Worm (Caenorhabditis elegans): ENCODE data around the gene tsp-5.
A peak's percentile ranks its signal among the peaks of the same experiment; 100 is the strongest.

tsp-5 gene

DNA sequence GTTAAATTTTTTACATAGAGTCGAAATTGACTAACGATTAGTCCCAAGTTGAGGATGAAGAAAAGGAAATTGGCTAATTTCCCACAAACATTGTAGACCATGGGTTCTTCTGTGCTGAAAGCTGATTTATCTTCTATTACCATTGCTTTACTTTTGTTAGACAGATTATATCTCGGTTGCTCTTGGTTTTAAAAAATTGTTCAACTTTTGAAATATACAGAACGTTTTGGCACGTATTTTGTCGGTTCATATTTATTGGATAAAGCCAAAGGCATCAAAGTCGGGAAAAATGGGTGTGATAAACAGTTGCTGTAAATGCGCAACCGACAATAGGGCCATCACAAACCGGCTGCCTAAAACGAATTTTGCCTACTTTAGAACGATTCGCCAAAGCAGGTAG lies at the start of gene tsp-5:
tsp-5 (minus strand) TSS at position 101 of the 400 bp plus-strand sequence.
- TF ChIP-seq nhr-67 (tag; optimal IDR thresholded peaks at IDR 0.05), result no peak
- TF ChIP-seq skn-1 (tag; optimal IDR thresholded peaks at IDR 0.05), result no peak
- no peak for TF ChIP-seq nhr-76 (tag; optimal IDR thresholded peaks at IDR 0.05)
- no peak for TF ChIP-seq zag-1 (tag; optimal IDR thresholded peaks at IDR 0.05)
- TF ChIP-seq mdl-1 (tag; optimal IDR thresholded peaks at IDR 0.05), result no peak
- TF ChIP-seq tbx-2 (tag; optimal IDR thresholded peaks at IDR 0.05), result no peak
- no peak for TF ChIP-seq nhr-25 (tag; optimal IDR thresholded peaks at IDR 0.05)
- TF ChIP-seq nhr-12 (tag; optimal IDR thresholded peaks at IDR 0.05), result no peak

DNA sequence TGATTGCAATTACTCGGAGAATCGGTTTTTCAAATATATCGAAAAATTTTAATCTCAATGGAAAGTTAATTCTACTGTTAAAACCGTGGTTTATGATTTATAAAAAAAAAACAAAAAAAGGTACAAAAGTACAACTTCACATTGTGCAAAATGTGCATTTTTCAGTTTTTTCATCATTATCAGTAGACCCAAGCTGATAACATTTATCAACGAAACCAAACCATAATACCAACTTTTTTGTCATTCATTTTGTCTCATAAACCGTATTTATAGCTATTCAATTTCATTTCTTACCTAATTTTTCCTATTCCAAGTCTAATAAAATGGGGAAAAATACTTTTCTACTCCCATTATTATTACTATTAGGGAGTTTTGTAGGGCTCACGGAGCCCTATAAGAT lies 47.5 kb upstream of the tsp-5 start, which contains the start of gene ugt-22:
ugt-22 (plus strand) TSS at position 234 of the 400 bp plus-strand sequence.
- TF ChIP-seq ceh-28 (tag; optimal IDR thresholded peaks at IDR 0.05) (no peak), sea-2 (GFP tag; optimal IDR thresholded peaks at IDR 0.05) (no peak), egl-27 (tag; optimal IDR thresholded peaks at IDR 0.05) (no peak), unc-62 (GFP tag; optimal IDR thresholded peaks at IDR 0.05) (no peak), skn-1 (tag; optimal IDR thresholded peaks at IDR 0.05) (peak; percentile 22), nhr-76 (tag; optimal IDR thresholded peaks at IDR 0.05) (no peak), nhr-12 (tag; optimal IDR thresholded peaks at IDR 0.05) (no peak), tbx-2 (tag; optimal IDR thresholded peaks at IDR 0.05) (no peak), unc-39 (tag; optimal IDR thresholded peaks at IDR 0.05) (no peak), elt-2 (tag; optimal IDR thresholded peaks at IDR 0.05) (peak; percentile 86), nhr-67 (tag; optimal IDR thresholded peaks at IDR 0.05) (no peak), hmg-11 (tag; optimal IDR thresholded peaks at IDR 0.05) (no peak), pqm-1 (tag; optimal IDR thresholded peaks at IDR 0.05) (peak; percentile 83)

DNA sequence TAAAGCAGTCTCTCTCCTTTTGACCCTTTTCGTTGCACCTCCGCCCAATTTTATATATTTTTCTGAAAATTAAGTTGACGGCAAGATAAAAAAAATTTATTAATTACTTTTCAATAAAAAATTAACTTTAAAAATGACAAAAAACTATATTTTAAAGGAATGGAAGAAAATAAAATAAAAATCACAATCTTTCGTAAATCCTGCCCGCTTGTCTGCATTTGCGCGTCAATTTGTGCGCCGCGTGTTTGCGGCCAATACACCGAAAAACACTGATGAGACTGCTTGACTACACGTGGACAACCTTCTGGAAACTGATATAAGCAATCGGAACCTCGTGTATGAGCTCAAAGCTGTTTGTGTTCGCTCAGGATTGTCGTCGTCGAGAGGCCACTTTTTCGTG lies 45.4 kb upstream of the tsp-5 start, which contains the start of gene C08F11.7:
C08F11.7 (plus strand) TSS at position 301 of the 400 bp plus-strand sequence.
- no peak for TF ChIP-seq aly-2 (tag; optimal IDR thresholded peaks at IDR 0.05)
- TF ChIP-seq nhr-43 (tag; optimal IDR thresholded peaks at IDR 0.05; ENCODE audit: poor library complexity, severe bottlenecking), result no peak
- TF ChIP-seq mdl-1 (tag; optimal IDR thresholded peaks at IDR 0.05), result no peak
- no peak for TF ChIP-seq nhr-76 (tag; optimal IDR thresholded peaks at IDR 0.05)
- TF ChIP-seq unc-39 (tag; optimal IDR thresholded peaks at IDR 0.05), result no peak
- TF ChIP-seq nhr-28 (tag; optimal IDR thresholded peaks at IDR 0.05), result no peak
- no peak for TF ChIP-seq nhr-237 (tag; optimal IDR thresholded peaks at IDR 0.05)
- TF ChIP-seq zag-1 (tag; optimal IDR thresholded peaks at IDR 0.05), result no peak
- TF ChIP-seq elt-3 (tag; optimal IDR thresholded peaks at IDR 0.05), result no peak
- no peak for TF ChIP-seq nhr-23 (tag; optimal IDR thresholded peaks at IDR 0.05)
- TF ChIP-seq skn-1 (tag; optimal IDR thresholded peaks at IDR 0.05), result no peak
- TF ChIP-seq R02D3.7 (tag; optimal IDR thresholded peaks at IDR 0.05), result no peak
- TF ChIP-seq pqm-1 (tag; optimal IDR thresholded peaks at IDR 0.05), result no peak
- no peak for TF ChIP-seq nhr-25 (tag; optimal IDR thresholded peaks at IDR 0.05)
- TF ChIP-seq fos-1 (tag; optimal IDR thresholded peaks at IDR 0.05), result no peak
- no peak for TF ChIP-seq egl-27 (tag; optimal IDR thresholded peaks at IDR 0.05)
- TF ChIP-seq lsy-12 (tag; optimal IDR thresholded peaks at IDR 0.05), result no peak
- no peak for TF ChIP-seq ztf-4 (tag; optimal IDR thresholded peaks at IDR 0.05)
- TF ChIP-seq fkh-10 (GFP tag; optimal IDR thresholded peaks at IDR 0.05), result no peak
- TF ChIP-seq ztf-11 (tag; optimal IDR thresholded peaks at IDR 0.05), result no peak

DNA sequence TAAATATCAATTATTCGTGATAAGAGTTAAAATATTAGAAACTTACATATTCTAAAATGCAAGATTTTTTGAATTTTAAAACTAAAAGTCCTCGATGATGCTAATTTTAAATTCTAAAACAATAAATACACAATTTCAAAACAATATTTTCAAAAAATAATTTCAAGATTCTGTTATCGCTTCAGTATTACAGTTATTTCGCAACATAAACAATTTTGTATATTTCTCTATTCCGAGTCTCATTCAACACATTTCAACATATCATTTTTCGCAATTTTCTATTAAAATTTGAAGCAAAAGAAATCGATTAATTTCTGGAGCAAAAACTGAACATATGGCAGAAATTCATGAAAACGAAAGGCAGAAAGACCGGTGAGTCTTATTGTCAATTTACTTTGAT lies 41.6 kb upstream of the tsp-5 start, which contains the start of gene fbxa-98:
fbxa-98 (plus strand) TSS at position 243 of the 400 bp plus-strand sequence.
- TF ChIP-seq snpc-4 (tag; optimal IDR thresholded peaks at IDR 0.05) (no peak), ZK546.5 (tag; optimal IDR thresholded peaks at IDR 0.05) (no peak), unc-39 (tag; optimal IDR thresholded peaks at IDR 0.05) (no peak), fkh-10 (GFP tag; optimal IDR thresholded peaks at IDR 0.05) (no peak), nhr-43 (tag; optimal IDR thresholded peaks at IDR 0.05; ENCODE audit: poor library complexity, severe bottlenecking) (no peak), R02D3.7 (tag; optimal IDR thresholded peaks at IDR 0.05) (no peak), ztf-11 (tag; optimal IDR thresholded peaks at IDR 0.05) (no peak), ceh-82 (tag; optimal IDR thresholded peaks at IDR 0.05) (no peak), sea-2 (GFP tag; optimal IDR thresholded peaks at IDR 0.05) (no peak), ama-1 (optimal IDR thresholded peaks at IDR 0.05) (no peak), elt-1 (tag; optimal IDR thresholded peaks at IDR 0.05) (no peak), ceh-9 (tag; optimal IDR thresholded peaks at IDR 0.05) (no peak)

DNA sequence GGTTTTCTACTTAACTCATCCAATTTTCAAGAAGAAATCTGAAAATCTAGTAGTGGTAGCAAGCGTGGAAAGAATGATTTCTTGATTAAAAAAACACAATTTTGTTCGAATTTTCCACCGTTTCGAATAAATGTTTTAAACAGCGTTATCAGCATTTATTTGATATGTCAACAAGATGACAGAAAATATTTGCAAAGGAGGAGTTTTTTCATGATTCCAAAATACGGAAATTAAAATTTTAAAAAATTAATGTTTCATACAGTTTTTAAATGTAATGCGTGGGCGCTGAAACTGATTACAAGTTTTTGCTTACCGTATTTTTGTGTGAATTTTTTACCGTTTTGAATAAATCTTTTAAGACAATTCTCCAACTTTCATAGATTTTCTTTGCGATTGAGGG lies 41.1 kb upstream of the tsp-5 start:
- TF ChIP-seq unc-39 (tag; optimal IDR thresholded peaks at IDR 0.05) (no peak), pha-4 (tag; optimal IDR thresholded peaks at IDR 0.05) (peak; percentile 22), nhr-28 (tag; optimal IDR thresholded peaks at IDR 0.05) (no peak), nhr-12 (tag; optimal IDR thresholded peaks at IDR 0.05) (no peak)
